Worm (Caenorhabditis elegans) whole organism, L3 larva: ENCODE results near the gene F14F8.14.

Experiments
- ceh-82 ChIP-seq: fragments of 150-350 bp; optimal IDR thresholded peaks from 2 replicates; lab custom pipeline; 2014; ENCODE audit warnings: missing biosample characterization, missing genetic modification characterization
- fos-1 ChIP-seq: fragments of 150-350 bp; optimal IDR thresholded peaks from 2 replicates; lab custom pipeline; 2014; ENCODE audit warnings: missing biosample characterization, missing genetic modification characterization
- nhr-237 ChIP-seq: fragments of 150-350 bp; optimal IDR thresholded peaks from 2 replicates; lab custom pipeline; 2014; ENCODE audit warnings: missing biosample characterization, missing genetic modification characterization
- nhr-28 ChIP-seq: fragments of 150-350 bp; optimal IDR thresholded peaks from 2 replicates; lab custom pipeline; 2014; ENCODE audit warnings: missing biosample characterization, missing genetic modification characterization
- nhr-67 ChIP-seq: fragments of 150-350 bp; optimal IDR thresholded peaks from 2 replicates; lab custom pipeline; 2014; ENCODE audit warnings: missing biosample characterization, missing genetic modification characterization
- tbx-2 ChIP-seq: sonication (generic microtip); optimal IDR thresholded peaks from 2 replicates; lab custom pipeline; 2016; ENCODE audit warnings: mild to moderate bottlenecking, missing genetic modification characterization, missing compliant biosample characterization
- zag-1 ChIP-seq: fragments of 150-350 bp; optimal IDR thresholded peaks from 2 replicates; lab custom pipeline; 2014; ENCODE audit warnings: missing biosample characterization, missing genetic modification characterization
- ztf-4 ChIP-seq: fragments of 150-350 bp; optimal IDR thresholded peaks from 2 replicates; lab custom pipeline; 2014; ENCODE audit warnings: missing biosample characterization, missing genetic modification characterization

- TF ChIP-seq ztf-4 (tag; lab: Kevin White, UChicago): no peak
- no peak for TF ChIP-seq nhr-28 (tag; lab: Kevin White, UChicago)
- TF ChIP-seq nhr-237 (tag; lab: Kevin White, UChicago): no peak
- no peak for TF ChIP-seq ceh-82 (tag; lab: Kevin White, UChicago)
- TF ChIP-seq nhr-67 (tag; lab: Kevin White, UChicago): no peak
- TF ChIP-seq zag-1 (tag; lab: Kevin White, UChicago): no peak
- no peak for TF ChIP-seq fos-1 (tag; lab: Kevin White, UChicago)
- no peak for TF ChIP-seq tbx-2 (tag; lab: Kevin White, UChicago)
Measured at ce11 chrV:16679237-16679636, 12.7 kb upstream of the F14F8.14 start, which contains the start of gene srz-103.
